Worm (Caenorhabditis elegans): ENCODE results near the gene F02D10.3.

The F02D10.3 gene

ce11 chrX:13511796-13512195 lies 49.4 kb upstream of the F02D10.3 start (continued):
- no peak for TF ChIP-seq pag-3 (tag; optimal IDR thresholded peaks at IDR 0.05; ENCODE audit: borderline replicate concordance)
- TF ChIP-seq ceh-2 (tag; optimal IDR thresholded peaks at IDR 0.05): peak; percentile 42
- TF ChIP-seq unc-42 (tag; optimal IDR thresholded peaks at IDR 0.05): peak; percentile 24
- TF ChIP-seq mec-3 (tag; optimal IDR thresholded peaks at IDR 0.05; ENCODE audit: borderline replicate concordance): no peak
- peak; percentile 67 for TF ChIP-seq C08G9.2 (tag; optimal IDR thresholded peaks at IDR 0.05)
- no peak for TF ChIP-seq ama-1 (optimal IDR thresholded peaks at IDR 0.05)
- TF ChIP-seq T23F11.4 (GFP tag; optimal IDR thresholded peaks at IDR 0.05): peak; percentile 77
- no peak for TF ChIP-seq pqm-1 (tag; optimal IDR thresholded peaks at IDR 0.05)
- TF ChIP-seq ceh-48 (tag; optimal IDR thresholded peaks at IDR 0.05): peak; percentile 48
- TF ChIP-seq fkh-10 (GFP tag; optimal IDR thresholded peaks at IDR 0.05): no peak
- TF ChIP-seq unc-55 (GFP tag; optimal IDR thresholded peaks at IDR 0.05): no peak
- TF ChIP-seq ceh-6 (GFP tag; optimal IDR thresholded peaks at IDR 0.05): peak; percentile 85
- peak; percentile 70 for TF ChIP-seq hlh-8 (tag; optimal IDR thresholded peaks at IDR 0.05)
- peak; percentile 57 for TF ChIP-seq Y22D7AL.16 (tag; optimal IDR thresholded peaks at IDR 0.05)
- no peak for TF ChIP-seq nhr-11 (tag; optimal IDR thresholded peaks at IDR 0.05)
- TF ChIP-seq ceh-22 (tag; optimal IDR thresholded peaks at IDR 0.05): no peak
- peak; percentile 76 for TF ChIP-seq che-1 (tag; optimal IDR thresholded peaks at IDR 0.05)
- TF ChIP-seq eyg-1 (tag; optimal IDR thresholded peaks at IDR 0.05): peak; percentile 44
- TF ChIP-seq pha-4 (tag; optimal IDR thresholded peaks at IDR 0.05): no peak
- TF ChIP-seq pha-2 (tag; optimal IDR thresholded peaks at IDR 0.05): peak; percentile 23
- peak; percentile 4 for TF ChIP-seq ceh-30 (tag; optimal IDR thresholded peaks at IDR 0.05)
- peak; percentile 79 for TF ChIP-seq C38D4.7 (GFP tag; optimal IDR thresholded peaks at IDR 0.05)
- peak; percentile 64 for TF ChIP-seq pat-9 (tag; optimal IDR thresholded peaks at IDR 0.05)
- peak; percentile 57 for TF ChIP-seq rnt-1 (tag; optimal IDR thresholded peaks at IDR 0.05)
- peak; percentile 29 for TF ChIP-seq fax-1 (tag; optimal IDR thresholded peaks at IDR 0.05)

- no peak for TF ChIP-seq hlh-6 (tag; optimal IDR thresholded peaks at IDR 0.05)
- TF ChIP-seq ets-4 (tag; optimal IDR thresholded peaks at IDR 0.05): no peak
Observed at ce11 chrX:13510997-13511396, 48.6 kb upstream of the F02D10.3 start, which contains the start of gene col-185. col-185 (minus strand) TSS chrX:13511097.

ce11 chrX:13510234-13510837 lies 47.9 kb upstream of the F02D10.3 start:
- TF ChIP-seq hlh-6 (tag; optimal IDR thresholded peaks at IDR 0.05): peak; percentile 36
- no peak for TF ChIP-seq tbx-7 (tag; optimal IDR thresholded peaks at IDR 0.05)

- TF ChIP-seq T23F11.4 (GFP tag; optimal IDR thresholded peaks at IDR 0.05): no peak
- no peak for TF ChIP-seq eyg-1 (tag; optimal IDR thresholded peaks at IDR 0.05)
- no peak for TF ChIP-seq npax-4 (tag; optimal IDR thresholded peaks at IDR 0.05)
- no peak for TF ChIP-seq nhr-11 (tag; optimal IDR thresholded peaks at IDR 0.05)
Observed at ce11 chrX:13507233-13507632, 44.8 kb upstream of the F02D10.3 start, which contains the start of gene H06A10.1. H06A10.1 (plus strand) TSS chrX:13507533.

ce11 chrX:13506493-13506892 lies 44.1 kb upstream of the F02D10.3 start:
- TF ChIP-seq ceh-30 (tag; optimal IDR thresholded peaks at IDR 0.05): no peak
- TF ChIP-seq pag-3 (tag; optimal IDR thresholded peaks at IDR 0.05; ENCODE audit: borderline replicate concordance): no peak
- TF ChIP-seq ceh-14 (tag; optimal IDR thresholded peaks at IDR 0.05): no peak
- no peak for TF ChIP-seq ets-4 (tag; optimal IDR thresholded peaks at IDR 0.05)
- TF ChIP-seq dve-1 (tag; optimal IDR thresholded peaks at IDR 0.05): no peak
- no peak for TF ChIP-seq unc-42 (tag; optimal IDR thresholded peaks at IDR 0.05)
- TF ChIP-seq ceh-48 (tag; optimal IDR thresholded peaks at IDR 0.05): no peak
- TF ChIP-seq mec-3 (tag; optimal IDR thresholded peaks at IDR 0.05; ENCODE audit: borderline replicate concordance): no peak
- no peak for TF ChIP-seq ceh-34 (tag; optimal IDR thresholded peaks at IDR 0.05)
- TF ChIP-seq pax-1 (tag; optimal IDR thresholded peaks at IDR 0.05): no peak
- no peak for TF ChIP-seq unc-86 (tag; optimal IDR thresholded peaks at IDR 0.05)
- TF ChIP-seq fkh-10 (GFP tag; optimal IDR thresholded peaks at IDR 0.05): no peak
- TF ChIP-seq ceh-31 (tag; optimal IDR thresholded peaks at IDR 0.05): no peak
- no peak for TF ChIP-seq ceh-45 (GFP tag; IDR thresholded peaks at IDR 0.05)
